Worm (Caenorhabditis elegans): ENCODE measurements around the gene tyr-2.

ce11 chrIII:13748312-13748711 lies 4.3 kb downstream of the tyr-2 start, which contains the start of gene K08E3.2:
- TF ChIP-seq ces-1 (GFP tag; optimal IDR thresholded peaks at IDR 0.05) = no peak
- TF ChIP-seq lin-13 (tag; optimal IDR thresholded peaks at IDR 0.05) = no peak
- TF ChIP-seq blmp-1 (tag; optimal IDR thresholded peaks at IDR 0.05) = no peak
- TF ChIP-seq ham-2 (GFP tag; optimal IDR thresholded peaks at IDR 0.05) = no peak
- no peak for TF ChIP-seq nhr-12 (tag; optimal IDR thresholded peaks at IDR 0.05)
- TF ChIP-seq snpc-4 (tag; optimal IDR thresholded peaks at IDR 0.05) = no peak

All from whole organism, mixed stage, embryonic.